Fruit fly (Drosophila melanogaster) whole organism, wandering third instar larva: ENCODE measurements around the gene CG46310.

ENCODE experiments used
- Hr83 ChIP-seq: fragments of 200-300 bp; sonication (Bioruptor generic); optimal IDR thresholded peaks from 2 replicates; lab custom pipeline; 2016; ENCODE audit warnings: missing biosample characterization, mild to moderate bottlenecking, missing genetic modification characterization, moderate library complexity; ENCODE audit not compliant: poor library complexity, severe bottlenecking
- dmrt93B ChIP-seq: fragments of 200-800 bp; sonication (Bioruptor generic); optimal IDR thresholded peaks from 2 replicates; lab custom pipeline; 2018; ENCODE audit warnings: missing biosample characterization, mild to moderate bottlenecking, missing genetic modification characterization
- fru ChIP-seq: fragments of 200-800 bp; sonication (Bioruptor generic); optimal IDR thresholded peaks from 3 replicates; lab custom pipeline; 2016; ENCODE audit warnings: missing biosample characterization, mild to moderate bottlenecking, missing genetic modification characterization
- usp ChIP-seq: fragments of >200 bp; optimal IDR thresholded peaks from 2 replicates; lab custom pipeline; 2017; ENCODE audit warnings: missing biosample characterization, missing genetic modification characterization

dm6 chr3R:23221003-23221679 is 47.5 kb downstream of the CG46310 start:
- TF ChIP-seq dmrt93B (GFP tag; lab: Kevin White, UChicago) (no peak), Hr83 (GFP tag; lab: Kevin White, UChicago) (no peak), fru (GFP tag; lab: Kevin White, UChicago) (no peak), usp (GFP tag; lab: Kevin White, UChicago) (no peak)
